Worm (Caenorhabditis elegans) whole organism, L4/young adult: ENCODE results near the gene ZK1248.17.

Source experiments
- W03F9.2 ChIP-seq: fragments of 150-350 bp; optimal IDR thresholded peaks from 2 replicates; lab custom pipeline; 2014; ENCODE audit warnings: missing biosample characterization, missing genetic modification characterization
- dao-5 ChIP-seq: sonication (generic microtip); optimal IDR thresholded peaks from 2 replicates; lab custom pipeline; 2016; ENCODE audit warnings: missing genotype, missing genetic modification characterization, moderate library complexity, missing compliant biosample characterization
- him-1 ChIP-seq: sonication (generic microtip); optimal IDR thresholded peaks from 2 replicates; lab custom pipeline; 2016; ENCODE audit warnings: missing genotype, missing genetic modification reagents, missing genetic modification characterization, missing compliant biosample characterization

ce11 chrII:5799553-5799952 is 45.8 kb downstream of the ZK1248.17 start, which contains the start of gene K05F1.8:
- TF ChIP-seq him-1 (tag; lab: Kevin White, UChicago) (no peak), W03F9.2 (no peak), dao-5 (tag; lab: Kevin White, UChicago) (no peak)
